Fruit fly (Drosophila melanogaster) whole organism, embryonic: ENCODE data around the gene CG7080.

ENCODE experiments used
- Atf-2 ChIP-seq: fragments of 200-800 bp; sonication (Bioruptor generic); optimal IDR thresholded peaks from 2 replicates; lab custom pipeline; 2016; ENCODE audit warnings: missing biosample characterization, missing genetic modification characterization
- C15 ChIP-seq: fragments of 200-800 bp; sonication (Bioruptor generic); IDR thresholded peaks from 3 replicates; pipeline ENCODE4 v1.3.6; 2022; ENCODE audit warnings: missing biosample characterization, missing genetic modification characterization
- CG10366 ChIP-seq: fragments of 200-800 bp; sonication (Bioruptor generic); IDR thresholded peaks from 2 replicates; pipeline ENCODE4 v1.3.6; 2022; ENCODE audit warnings: missing biosample characterization, missing genetic modification characterization
- CG11085 ChIP-seq: fragments of 200-800 bp; sonication (Bioruptor generic); IDR thresholded peaks from 2 replicates; pipeline ENCODE4 v1.3.6; 2022; ENCODE audit warnings: missing biosample characterization, missing genetic modification characterization
- CG11247 ChIP-seq: fragments of 200-800 bp; sonication (Bioruptor generic); IDR thresholded peaks from 2 replicates; pipeline ENCODE4 v1.3.6; 2022; ENCODE audit warnings: missing biosample characterization, missing genetic modification characterization
- CG12104 ChIP-seq: fragments of 200-800 bp; sonication (Bioruptor generic); optimal IDR thresholded peaks from 3 replicates; lab custom pipeline; 2016; ENCODE audit warnings: missing biosample characterization, missing genetic modification characterization
- CG13287 ChIP-seq: fragments of 200-800 bp; sonication (Bioruptor generic); IDR thresholded peaks from 2 replicates; pipeline ENCODE4 v1.3.6; 2022; ENCODE audit warnings: missing biosample characterization, missing genetic modification characterization; ENCODE audit not compliant: partially characterized antibody
- CG15269 ChIP-seq: fragments of 200-800 bp; sonication (Bioruptor generic); optimal IDR thresholded peaks from 2 replicates; lab custom pipeline; 2018; ENCODE audit warnings: missing biosample characterization, mild to moderate bottlenecking, missing genetic modification characterization, moderate library complexity
- CG15514 ChIP-seq: fragments of 200-800 bp; sonication (Bioruptor generic); optimal IDR thresholded peaks from 3 replicates; lab custom pipeline; 2017; ENCODE audit warnings: missing biosample characterization, missing genetic modification characterization, mild to moderate bottlenecking, moderate library complexity, missing genetic modification reagents
- CG1647 ChIP-seq: fragments of 200-800 bp; sonication (Bioruptor generic); optimal IDR thresholded peaks from 3 replicates; lab custom pipeline; 2016; ENCODE audit warnings: missing biosample characterization, missing genetic modification characterization
- CG18476 ChIP-seq: fragments of 200-800 bp; sonication (Bioruptor generic); optimal IDR thresholded peaks from 2 replicates; lab custom pipeline; 2016; ENCODE audit warnings: missing biosample characterization, mild to moderate bottlenecking, missing genetic modification characterization
- CG2199 ChIP-seq: fragments of 200-800 bp; sonication (Bioruptor generic); IDR thresholded peaks from 3 replicates; pipeline ENCODE4 v1.3.6; 2022; ENCODE audit warnings: missing biosample characterization, missing genetic modification characterization
- CG2712 ChIP-seq: fragments of 200-800 bp; optimal IDR thresholded peaks from 3 replicates; lab custom pipeline; 2019; ENCODE audit warnings: missing biosample characterization, mild to moderate bottlenecking, missing genetic modification characterization, moderate library complexity
- CG30020 ChIP-seq: fragments of 200-800 bp; optimal IDR thresholded peaks from 2 replicates; lab custom pipeline; 2019; ENCODE audit warnings: missing biosample characterization, mild to moderate bottlenecking, missing genetic modification characterization, moderate library complexity
- CG31441 ChIP-seq: fragments of 200-800 bp; sonication (Bioruptor generic); IDR thresholded peaks from 2 replicates; pipeline ENCODE4 v1.3.6; 2022; ENCODE audit warnings: missing biosample characterization, missing genetic modification characterization
- CG3838 ChIP-seq: fragments of 200-800 bp; sonication (Bioruptor generic); optimal IDR thresholded peaks from 3 replicates; lab custom pipeline; 2016; ENCODE audit warnings: missing biosample characterization, missing genetic modification characterization
- CG4328 ChIP-seq: fragments of 200-800 bp; sonication (Bioruptor generic); optimal IDR thresholded peaks from 3 replicates; lab custom pipeline; 2017; ENCODE audit warnings: missing biosample characterization, missing genetic modification reagents, missing genetic modification characterization
- CG7556 ChIP-seq: fragments of 200-800 bp; sonication (Bioruptor generic); optimal IDR thresholded peaks from 2 replicates; lab custom pipeline; 2017; ENCODE audit warnings: missing biosample characterization, mild to moderate bottlenecking, missing genetic modification characterization
- CG7839 ChIP-seq: fragments of 200-800 bp; sonication (Bioruptor generic); optimal IDR thresholded peaks from 3 replicates; lab custom pipeline; 2018; ENCODE audit warnings: missing biosample characterization, mild to moderate bottlenecking, missing genetic modification characterization, moderate library complexity
- CG8290 ChIP-seq, 3 experiments: fragments of 200-800 bp; sonication (Bioruptor generic); optimal IDR thresholded peaks; 2 replicates each; lab custom pipeline; 2016 to 2019; ENCODE audit warnings: missing biosample characterization in 3 of 3, missing genetic modification characterization in 3 of 3, mild to moderate bottlenecking in 2 of 3, moderate library complexity in 1 of 3
- CHES-1-like ChIP-seq: fragments of 200-800 bp; sonication (Bioruptor generic); optimal IDR thresholded peaks from 2 replicates; lab custom pipeline; 2016; ENCODE audit warnings: missing biosample characterization, missing genetic modification characterization
- Camta ChIP-seq: fragments of 200-800 bp; sonication (Bioruptor generic); optimal IDR thresholded peaks from 2 replicates; lab custom pipeline; 2016; ENCODE audit warnings: missing biosample characterization, missing genetic modification characterization
- Fer1 ChIP-seq: fragments of 200-800 bp; sonication (Bioruptor generic); optimal IDR thresholded peaks from 2 replicates; lab custom pipeline; 2017; ENCODE audit warnings: missing biosample characterization, mild to moderate bottlenecking, missing genetic modification characterization
- H2.0 ChIP-seq: fragments of 200-800 bp; sonication (Bioruptor generic); IDR thresholded peaks from 2 replicates; pipeline ENCODE4 v1.3.6; 2022; ENCODE audit warnings: missing biosample characterization, missing genetic modification characterization
- HLH4C ChIP-seq: fragments of 200-800 bp; sonication (Bioruptor generic); IDR thresholded peaks from 3 replicates; pipeline ENCODE4 v1.3.6; 2022; ENCODE audit warnings: missing biosample characterization, missing genetic modification characterization; ENCODE audit not compliant: partially characterized antibody
- MESR4 ChIP-seq: fragments of 200-800 bp; sonication (Bioruptor generic); optimal IDR thresholded peaks from 2 replicates; lab custom pipeline; 2018; ENCODE audit warnings: missing biosample characterization, mild to moderate bottlenecking, missing genetic modification characterization, moderate library complexity
- Mad ChIP-seq: fragments of 200-800 bp; sonication (Bioruptor generic); optimal IDR thresholded peaks from 2 replicates; lab custom pipeline; 2016; ENCODE audit warnings: missing biosample characterization, missing genetic modification characterization
- NC2α ChIP-seq: fragments of 200-800 bp; sonication (Bioruptor generic); optimal IDR thresholded peaks from 2 replicates; lab custom pipeline; 2016; ENCODE audit warnings: missing biosample characterization, missing genetic modification characterization
- Neu2 ChIP-seq: fragments of 200-800 bp; sonication (Bioruptor generic); optimal IDR thresholded peaks from 3 replicates; lab custom pipeline; 2016; ENCODE audit warnings: missing biosample characterization, missing genetic modification characterization, borderline replicate concordance
- Sox100B ChIP-seq: fragments of 200-800 bp; sonication (Bioruptor generic); optimal IDR thresholded peaks from 3 replicates; lab custom pipeline; 2018; ENCODE audit warnings: missing biosample characterization, mild to moderate bottlenecking, missing genetic modification characterization
- Spps ChIP-seq: fragments of 200-800 bp; sonication (Bioruptor generic); optimal IDR thresholded peaks from 2 replicates; lab custom pipeline; 2018; ENCODE audit warnings: missing biosample characterization, mild to moderate bottlenecking, missing genetic modification characterization
- Stat92E ChIP-seq, 3 experiments: fragments of >200 bp in 2 of 3; fragments of 200-800 bp in 1 of 3; sonication (Bioruptor generic) in 1 of 3; optimal IDR thresholded peaks; 2 replicates each; lab custom pipeline; 2017 to 2019; ENCODE audit warnings: missing biosample characterization in 3 of 3, missing genetic modification characterization in 3 of 3, mild to moderate bottlenecking in 1 of 3, moderate library complexity in 1 of 3
- Vsx1 ChIP-seq: fragments of 200-800 bp; sonication (Bioruptor generic); optimal IDR thresholded peaks from 2 replicates; lab custom pipeline; 2017; ENCODE audit warnings: missing biosample characterization, mild to moderate bottlenecking, missing genetic modification characterization, missing genetic modification reagents
- Xrp1 ChIP-seq: fragments of 200-800 bp; sonication (Bioruptor generic); IDR thresholded peaks from 2 replicates; pipeline ENCODE4 v1.3.6; 2022; ENCODE audit warnings: missing biosample characterization, missing genetic modification characterization
- gcm ChIP-seq: fragments of 200-800 bp; sonication (Bioruptor generic); optimal IDR thresholded peaks from 2 replicates; lab custom pipeline; 2019; ENCODE audit warnings: missing biosample characterization, mild to moderate bottlenecking, missing genetic modification characterization, moderate library complexity
- lab ChIP-seq: fragments of 200-800 bp; sonication (Bioruptor generic); optimal IDR thresholded peaks from 3 replicates; lab custom pipeline; 2017; ENCODE audit warnings: missing biosample characterization, missing genetic modification characterization, mild to moderate bottlenecking, moderate library complexity, missing genetic modification reagents
- nau ChIP-seq: fragments of 200-800 bp; sonication (Bioruptor generic); optimal IDR thresholded peaks from 3 replicates; lab custom pipeline; 2017; ENCODE audit warnings: missing biosample characterization, mild to moderate bottlenecking, missing genetic modification characterization, missing genetic modification reagents
- otp ChIP-seq: fragments of 200-800 bp; sonication (Bioruptor generic); IDR thresholded peaks from 3 replicates; pipeline ENCODE4, ENCODE4 v1.3.6; 2022; ENCODE audit warnings: missing biosample characterization, missing genetic modification characterization
- pan ChIP-seq, 4 experiments: fragments of >200 bp in 3 of 4; fragments of 200-800 bp in 1 of 4; sonication (Bioruptor generic) in 1 of 4; optimal IDR thresholded peaks in 3 of 4; IDR thresholded peaks in 1 of 4; 2 replicates each; pipeline versions ENCODE4 v1.3.6 to Lab custom; 2017 to 2022; ENCODE audit warnings: missing biosample characterization in 2 of 4, missing genetic modification characterization in 2 of 4, mixed read lengths in 1 of 4
- pb ChIP-seq: fragments of 200-800 bp; sonication (Bioruptor generic); optimal IDR thresholded peaks from 3 replicates; lab custom pipeline; 2016; ENCODE audit warnings: missing biosample characterization, missing genetic modification characterization
- slbo ChIP-seq: fragments of 200-800 bp; sonication (Bioruptor generic); IDR thresholded peaks from 2 replicates; pipeline ENCODE4 v1.3.6; 2022; ENCODE audit warnings: missing biosample characterization, missing genetic modification characterization
- sob ChIP-seq: fragments of 200-800 bp; sonication (Bioruptor generic); IDR thresholded peaks from 2 replicates; pipeline ENCODE4 v1.3.6; 2022; ENCODE audit warnings: missing biosample characterization, missing genetic modification characterization
- tgo ChIP-seq: fragments of 200-800 bp; sonication (Bioruptor generic); IDR thresholded peaks from 3 replicates; pipeline ENCODE4 v1.3.6; 2022; ENCODE audit warnings: missing biosample characterization, missing genetic modification characterization
- trem ChIP-seq: fragments of 200-800 bp; optimal IDR thresholded peaks from 3 replicates; lab custom pipeline; 2019; ENCODE audit warnings: missing biosample characterization, mild to moderate bottlenecking, missing genetic modification characterization, moderate library complexity
- wdn ChIP-seq: fragments of 200-800 bp; sonication (Bioruptor generic); IDR thresholded peaks from 2 replicates; pipeline ENCODE4 v1.3.6; 2022; ENCODE audit warnings: missing biosample characterization, missing genetic modification characterization
- wor ChIP-seq: fragments of 200-800 bp; sonication (Bioruptor generic); IDR thresholded peaks from 2 replicates; pipeline ENCODE4 v1.3.6; 2022; ENCODE audit warnings: missing biosample characterization, missing genetic modification characterization
- zen2 ChIP-seq: fragments of 200-800 bp; sonication (Bioruptor generic); IDR thresholded peaks from 3 replicates; pipeline ENCODE4 v1.3.6; 2022; ENCODE audit warnings: missing biosample characterization, missing genetic modification characterization; ENCODE audit not compliant: partially characterized antibody

Gene CG7080

DNA sequence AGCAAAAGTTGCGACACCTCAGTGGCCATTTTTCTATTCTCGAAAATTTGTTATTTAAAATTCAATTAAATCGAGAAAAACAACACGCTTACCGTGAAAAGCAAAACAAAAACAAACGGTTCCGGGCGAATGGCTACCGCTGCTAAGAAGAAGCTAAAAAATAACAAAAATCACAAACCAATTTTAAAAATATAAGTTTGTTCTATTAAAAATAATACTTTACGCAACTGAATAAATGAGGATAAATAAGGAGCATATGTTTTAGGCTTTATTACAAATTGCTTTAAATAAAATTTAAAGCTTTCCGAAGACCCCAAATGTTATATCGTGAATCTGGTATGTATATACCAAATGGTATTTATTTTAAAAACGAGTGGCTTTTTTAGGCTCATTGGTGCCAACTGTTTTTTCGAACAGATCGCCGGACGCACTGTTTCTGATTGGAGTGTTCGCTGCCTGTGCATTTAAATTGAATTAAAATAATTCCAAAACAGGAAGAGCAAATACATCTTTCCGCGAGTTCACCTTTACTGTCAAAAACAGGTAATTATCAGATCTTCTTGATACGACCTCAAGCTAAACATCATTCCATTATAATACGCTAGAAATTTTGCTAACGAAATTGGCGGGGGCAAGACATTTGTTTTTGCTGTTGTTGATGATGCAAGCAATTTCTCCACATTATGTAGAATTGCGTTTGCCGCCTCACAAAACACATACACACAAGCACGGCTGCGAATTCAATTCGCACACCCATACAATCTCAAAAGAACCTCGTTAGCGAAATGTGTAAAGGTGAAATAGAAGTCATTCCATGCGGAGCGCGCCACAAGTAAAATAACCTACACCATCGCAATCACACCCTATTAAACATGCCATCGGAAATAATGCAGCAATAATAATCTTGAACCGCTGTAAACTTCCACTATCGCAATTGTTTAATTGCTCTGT, 38.3 kb downstream of the CG7080 start, which contains the start of the genes Polr3F and PyK (continued):
- TF ChIP-seq Camta (GFP tag; lab: Kevin White, UChicago) (peak; percentile 46), Mad (GFP tag; lab: Kevin White, UChicago) (no peak), lab (GFP tag; lab: Kevin White, UChicago) (peak; percentile 43), gcm (GFP tag; lab: Kevin White, UChicago) (no peak), trem (tag; lab: Kevin White, UChicago) (peak; percentile 57), sob (GFP tag; lab: Robert Waterston, UW) (no peak), CG2199 (GFP tag; lab: Robert Waterston, UW) (no peak), CG12104 (peak; percentile 29), CG7839 (peak; percentile 28), CG11085 (GFP tag; lab: Robert Waterston, UW) (no peak), otp (no peak; the same call in 2 of the 3 replicates), CG31441 (GFP tag; lab: Robert Waterston, UW) (peak; percentile 50; the same call in 1 of the 2 replicates), slbo (GFP tag; lab: Robert Waterston, UW) (0 out of 2 replicates have a peak, but pooled peaks have one; percentile 17), zen2 (no peak), Sox100B (GFP tag; lab: Kevin White, UChicago) (peak; percentile 11), pan (optimal IDR thresholded peaks at IDR 0.05; lab: Kevin White, UChicago) (no peak), pan (GFP tag; optimal IDR thresholded peaks at IDR 0.05 in 1 of 2, IDR thresholded peaks at IDR 0.05 in 1 of 2) (no peak), CHES-1-like (GFP tag; lab: Kevin White, UChicago) (peak; percentile 44), wor (GFP tag; lab: Robert Waterston, UW) (no peak), MESR4 (GFP tag; lab: Kevin White, UChicago) (peak; percentile 27), Atf-2 (GFP tag; lab: Kevin White, UChicago) (no peak), NC2α (no peak), Stat92E (GFP tag; optimal IDR thresholded peaks at IDR 0.05; lab: Kevin White, UChicago) (peak in 1 of 3 experiments; percentile 51), wdn (GFP tag; lab: Robert Waterston, UW) (no peak), Fer1 (GFP tag; lab: Kevin White, UChicago) (no peak), CG3838 (peak; percentile 26), Vsx1 (GFP tag; lab: Kevin White, UChicago) (no peak), CG18476 (GFP tag; lab: Kevin White, UChicago) (peak; percentile 24), HLH4C (GFP tag; lab: Robert Waterston, UW) (no peak), Neu2 (GFP tag; lab: Kevin White, UChicago) (no peak), Xrp1 (GFP tag; lab: Robert Waterston, UW) (peak; percentile 20; the same call in 1 of the 2 replicates), CG13287 (GFP tag; lab: Robert Waterston, UW) (peak; percentile 50), CG30020 (tag; lab: Kevin White, UChicago) (peak; percentile 38), C15 (no peak), CG10366 (GFP tag; lab: Robert Waterston, UW) (no peak), CG15514 (GFP tag; lab: Kevin White, UChicago) (peak; percentile 66), H2.0 (GFP tag; lab: Robert Waterston, UW) (no peak), CG4328 (GFP tag; lab: Kevin White, UChicago) (no peak), CG15269 (tag; lab: Kevin White, UChicago) (peak; percentile 52), CG7556 (GFP tag; lab: Kevin White, UChicago) (peak; percentile 5), Spps (no peak), CG11247 (no peak), CG8290 (GFP tag; optimal IDR thresholded peaks at IDR 0.05; lab: Kevin White, UChicago) (no peak), CG8290 (tag; optimal IDR thresholded peaks at IDR 0.05; lab: Kevin White, UChicago) (peak in 1 of 2 experiments; percentile 40), pb (no peak), CG2712 (tag; lab: Kevin White, UChicago) (peak; percentile 56), tgo (no peak), CG1647 (GFP tag; lab: Kevin White, UChicago) (no peak), nau (GFP tag; lab: Kevin White, UChicago) (no peak)
